Fruit fly (Drosophila melanogaster): ENCODE results near the gene Nna1.
A peak's percentile ranks its signal among the peaks of the same experiment; 100 is the strongest.

Nna1 gene

DNA sequence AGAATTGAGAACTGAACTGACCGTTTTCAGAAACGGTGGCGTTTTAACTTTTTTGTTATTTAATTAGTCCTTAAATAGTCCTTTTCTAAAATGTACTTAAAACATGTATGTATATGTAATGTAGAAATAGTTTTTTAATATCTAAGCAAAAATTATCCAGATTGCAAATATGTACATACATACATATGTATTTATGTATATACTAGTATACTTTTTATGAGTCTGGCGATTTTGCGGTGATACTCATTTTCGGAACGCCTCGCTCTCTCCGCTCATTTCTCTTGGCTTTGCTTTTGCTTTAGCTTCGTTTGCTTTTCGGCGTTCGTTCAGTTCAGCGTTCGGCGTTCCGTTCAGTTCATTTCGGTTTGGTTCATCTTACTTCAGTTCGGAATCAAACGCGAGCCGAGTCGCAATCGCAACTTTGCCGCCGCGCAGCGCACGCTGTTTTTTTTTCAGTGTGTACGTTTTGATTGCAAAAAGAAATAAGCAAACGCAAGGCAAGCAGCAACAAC, 70.3 kb downstream of the Nna1 start, which contains the start of gene rdgB (continued):
- TF ChIP-seq Ets65A (GFP tag) (peak; percentile 89), CTCF (GFP tag; optimal IDR thresholded peaks at IDR 0.05) (no peak), CG16813 (GFP tag; IDR thresholded peaks at IDR 0.05; ENCODE audit: partially characterized antibody) (no peak), CG17802 (tag; optimal IDR thresholded peaks at IDR 0.05) (no peak), Gug (GFP tag; IDR thresholded peaks at IDR 0.05) (peak; percentile 60; the same call in 1 of the 4 replicates), peb (GFP tag; IDR thresholded peaks at IDR 0.05) (0 out of 2 replicates have a peak, but pooled peaks have one; percentile 34), al (GFP tag; IDR thresholded peaks at IDR 0.05) (peak; percentile 64), Sry-β (GFP tag; optimal IDR thresholded peaks at IDR 0.05) (no peak), CG6689 (GFP tag; IDR thresholded peaks at IDR 0.05) (peak; percentile 80), CG6254 (GFP tag; optimal IDR thresholded peaks at IDR 0.05) (peak; percentile 36), YL-1 (GFP tag; optimal IDR thresholded peaks at IDR 0.05) (no peak), CG4360 (GFP tag; IDR thresholded peaks at IDR 0.05) (no peak), zen (tag; optimal IDR thresholded peaks at IDR 0.05) (peak; percentile 16), MTF-1 (GFP tag; optimal IDR thresholded peaks at IDR 0.05; ENCODE audit: borderline replicate concordance) (peak; percentile 7), mam (GFP tag; optimal IDR thresholded peaks at IDR 0.05) (peak; percentile 40), CG1529 (GFP tag; optimal IDR thresholded peaks at IDR 0.05) (peak; percentile 82), zfh1 (GFP tag; IDR thresholded peaks at IDR 0.05) (peak; percentile 64; the same call in 2 of the 3 replicates), unc-4 (GFP tag; IDR thresholded peaks at IDR 0.05; ENCODE audit: partially characterized antibody) (no peak), Nf-YB (GFP tag; optimal IDR thresholded peaks at IDR 0.05) (peak; percentile 56), Bdp1 (GFP tag; optimal IDR thresholded peaks at IDR 0.05) (peak; percentile 10), lab (GFP tag; optimal IDR thresholded peaks at IDR 0.05) (peak; percentile 78), CG2889 (GFP tag; IDR thresholded peaks at IDR 0.05) (0 out of 3 replicates have a peak, but pooled peaks have one; percentile 39), CG9609 (GFP tag; optimal IDR thresholded peaks at IDR 0.05) (peak; percentile 11), Fer1 (GFP tag; optimal IDR thresholded peaks at IDR 0.05) (peak; percentile 78), CG18599 (GFP tag; optimal IDR thresholded peaks at IDR 0.05) (peak; percentile 87), CG11456 (GFP tag; IDR thresholded peaks at IDR 0.05) (peak; percentile 80), CG2120 (GFP tag; optimal IDR thresholded peaks at IDR 0.05) (peak; percentile 75), CG15011 (GFP tag; optimal IDR thresholded peaks at IDR 0.05) (peak; percentile 78), CG2202 (tag; optimal IDR thresholded peaks at IDR 0.05) (no peak), jigr1 (GFP tag; IDR thresholded peaks at IDR 0.05) (peak; percentile 47; the same call in 1 of the 3 replicates), Hr39 (optimal IDR thresholded peaks at IDR 0.05) (no peak), bcd (GFP tag; optimal IDR thresholded peaks at IDR 0.05) (peak; percentile 81), CG12942 (GFP tag; optimal IDR thresholded peaks at IDR 0.05) (peak; percentile 66), HLH3B (GFP tag; IDR thresholded peaks at IDR 0.05) (peak; percentile 72), sens-2 (GFP tag; IDR thresholded peaks at IDR 0.05) (no peak), Dref (GFP tag; IDR thresholded peaks at IDR 0.05) (no peak), CG32532 (GFP tag; IDR thresholded peaks at IDR 0.05) (peak; percentile 73), cwo (GFP tag; optimal IDR thresholded peaks at IDR 0.05) (peak; percentile 64), CG3407 (GFP tag; optimal IDR thresholded peaks at IDR 0.05) (peak; percentile 77), odd (GFP tag; optimal IDR thresholded peaks at IDR 0.05) (peak; percentile 72), CG18476 (GFP tag; optimal IDR thresholded peaks at IDR 0.05) (peak; percentile 72), gcm2 (GFP tag; optimal IDR thresholded peaks at IDR 0.05) (peak; percentile 41), gt (GFP tag; IDR thresholded peaks at IDR 0.05) (no peak), CG3838 (GFP tag; optimal IDR thresholded peaks at IDR 0.05) (no peak), CHES-1-like (GFP tag; optimal IDR thresholded peaks at IDR 0.05) (no peak), CG7928 (GFP tag; optimal IDR thresholded peaks at IDR 0.05) (peak; percentile 9), CG10565 (GFP tag; optimal IDR thresholded peaks at IDR 0.05) (no peak), toy (GFP tag; IDR thresholded peaks at IDR 0.05) (0 out of 2 replicates have a peak, but pooled peaks have one; percentile 33), Chrac-16 (GFP tag; optimal IDR thresholded peaks at IDR 0.05) (peak; percentile 62), Ravus (GFP tag; IDR thresholded peaks at IDR 0.05) (peak; percentile 13; the same call in 1 of the 2 replicates), fu2 (GFP tag; optimal IDR thresholded peaks at IDR 0.05) (no peak), Spps (tag; optimal IDR thresholded peaks at IDR 0.05) (no peak)
